Worm (Caenorhabditis elegans) whole organism, mixed stage, embryonic: ENCODE measurements around the gene K09C4.1.
A peak's percentile ranks its signal among the peaks of the same experiment; 100 is the strongest.

ENCODE experiments used
- M03D4.4 ChIP-seq: sonication (generic microtip); optimal IDR thresholded peaks from 2 replicates; lab custom pipeline; 2017; ENCODE audit warnings: mild to moderate bottlenecking, missing genetic modification characterization, missing compliant biosample characterization
- bed-3 ChIP-seq: fragments of 200-800 bp; sonication (Bioruptor generic); optimal IDR thresholded peaks from 3 replicates; lab custom pipeline; 2018; ENCODE audit warnings: mild to moderate bottlenecking, missing genetic modification characterization, moderate library complexity, missing compliant biosample characterization
- blmp-1 ChIP-seq: fragments of 150-350 bp; optimal IDR thresholded peaks from 2 replicates; lab custom pipeline; 2014; ENCODE audit warnings: missing biosample characterization, missing genetic modification characterization
- ceh-39 ChIP-seq: fragments of 150-350 bp; optimal IDR thresholded peaks from 2 replicates; lab custom pipeline; 2014; ENCODE audit warnings: missing biosample characterization, missing genetic modification characterization
- ceh-43 ChIP-seq: fragments of 200-800 bp; sonication (Bioruptor generic); optimal IDR thresholded peaks from 2 replicates; lab custom pipeline; 2018; ENCODE audit warnings: mild to moderate bottlenecking, missing genetic modification characterization, moderate library complexity, missing compliant biosample characterization
- ceh-83 ChIP-seq: fragments of 200-800 bp; sonication (Bioruptor generic); optimal IDR thresholded peaks from 2 replicates; lab custom pipeline; 2018; ENCODE audit warnings: mild to moderate bottlenecking, missing genetic modification characterization, missing compliant biosample characterization
- ces-1 ChIP-seq: fragments of 150-350 bp; optimal IDR thresholded peaks from 2 replicates; lab custom pipeline; 2014; ENCODE audit warnings: missing biosample characterization, missing genetic modification reagents, missing genetic modification characterization
- cnd-1 ChIP-seq: fragments of 200-800 bp; sonication (Bioruptor generic); optimal IDR thresholded peaks from 2 replicates; lab custom pipeline; 2018; ENCODE audit warnings: mild to moderate bottlenecking, missing genetic modification characterization, missing compliant biosample characterization
- drap-1 ChIP-seq: fragments of 200-800 bp; sonication (Bioruptor generic); optimal IDR thresholded peaks from 3 replicates; lab custom pipeline; 2018; ENCODE audit warnings: mild to moderate bottlenecking, missing genetic modification characterization, missing compliant biosample characterization
- elt-1 ChIP-seq: sonication (generic microtip); optimal IDR thresholded peaks from 2 replicates; lab custom pipeline; 2017; ENCODE audit warnings: missing genetic modification characterization, mild to moderate bottlenecking, missing compliant biosample characterization, antibody characterized with exemption, moderate library complexity, borderline replicate concordance; ENCODE audit not compliant: insufficient read depth
- elt-3 ChIP-seq: fragments of 150-350 bp; optimal IDR thresholded peaks from 2 replicates; lab custom pipeline; 2014; ENCODE audit warnings: missing biosample characterization, missing genetic modification characterization
- flh-1 ChIP-seq: fragments of 200-800 bp; sonication (Bioruptor generic); optimal IDR thresholded peaks from 2 replicates; lab custom pipeline; 2018; ENCODE audit warnings: mild to moderate bottlenecking, missing genetic modification characterization, moderate library complexity, missing compliant biosample characterization
- ham-2 ChIP-seq: fragments of 200-800 bp; sonication (Bioruptor generic); optimal IDR thresholded peaks from 2 replicates; lab custom pipeline; 2018; ENCODE audit warnings: mild to moderate bottlenecking, missing genetic modification characterization, missing compliant biosample characterization
- hlh-1 ChIP-seq: fragments of 150-350 bp; optimal IDR thresholded peaks from 2 replicates; lab custom pipeline; 2014; ENCODE audit warnings: missing biosample characterization, missing genetic modification reagents, missing genetic modification characterization
- lin-13 ChIP-seq: fragments of 150-350 bp; optimal IDR thresholded peaks from 2 replicates; lab custom pipeline; 2014; ENCODE audit warnings: missing biosample characterization, missing genetic modification characterization
- lin-32 ChIP-seq: fragments of 200-800 bp; sonication (Bioruptor generic); optimal IDR thresholded peaks from 2 replicates; lab custom pipeline; 2018; ENCODE audit warnings: mild to moderate bottlenecking, missing genetic modification characterization, missing compliant biosample characterization
- lsy-2 ChIP-seq: fragments of 150-350 bp; optimal IDR thresholded peaks from 2 replicates; lab custom pipeline; 2014; ENCODE audit warnings: missing biosample characterization, missing genetic modification characterization
- mab-5 ChIP-seq: fragments of 150-350 bp; optimal IDR thresholded peaks from 2 replicates; lab custom pipeline; 2014; ENCODE audit warnings: missing biosample characterization, missing genetic modification characterization
- mep-1 ChIP-seq: fragments of 150-350 bp; optimal IDR thresholded peaks from 2 replicates; lab custom pipeline; 2017; ENCODE audit warnings: missing biosample characterization, missing genetic modification reagents, missing genetic modification characterization, inconsistent platforms
- mls-2 ChIP-seq: sonication (generic microtip); optimal IDR thresholded peaks from 2 replicates; lab custom pipeline; 2016; ENCODE audit warnings: mild to moderate bottlenecking, missing genetic modification characterization, moderate library complexity, missing compliant biosample characterization
- nhr-12 ChIP-seq: fragments of 150-350 bp; optimal IDR thresholded peaks from 2 replicates; lab custom pipeline; 2014; ENCODE audit warnings: missing biosample characterization, missing genetic modification characterization
- nhr-2 ChIP-seq: fragments of 150-350 bp; optimal IDR thresholded peaks from 2 replicates; lab custom pipeline; 2014; ENCODE audit warnings: missing biosample characterization, missing genetic modification characterization
- nhr-237 ChIP-seq: fragments of 150-350 bp; optimal IDR thresholded peaks from 2 replicates; lab custom pipeline; 2014; ENCODE audit warnings: missing biosample characterization, missing genetic modification characterization
- nhr-28 ChIP-seq: fragments of 150-350 bp; optimal IDR thresholded peaks from 2 replicates; lab custom pipeline; 2014; ENCODE audit warnings: missing biosample characterization, missing genetic modification characterization
- nhr-76 ChIP-seq: sonication (generic microtip); optimal IDR thresholded peaks from 2 replicates; lab custom pipeline; 2017; ENCODE audit warnings: missing biosample characterization, missing genetic modification characterization
- pha-4 ChIP-seq: fragments of 150-350 bp; optimal IDR thresholded peaks from 2 replicates; lab custom pipeline; 2018; ENCODE audit warnings: missing biosample characterization, missing genetic modification reagents, missing genetic modification characterization
- sem-2 ChIP-seq: fragments of 200-800 bp; sonication (Bioruptor generic); optimal IDR thresholded peaks from 2 replicates; lab custom pipeline; 2018; ENCODE audit warnings: mild to moderate bottlenecking, missing genetic modification characterization, missing compliant biosample characterization
- snpc-4 ChIP-seq: fragments of 150-350 bp; optimal IDR thresholded peaks from 2 replicates; lab custom pipeline; 2014; ENCODE audit warnings: missing biosample characterization, missing genetic modification characterization
- sptf-1 ChIP-seq: sonication (generic microtip); optimal IDR thresholded peaks from 2 replicates; lab custom pipeline; 2017; ENCODE audit warnings: mild to moderate bottlenecking, missing genetic modification characterization, moderate library complexity, missing compliant biosample characterization
- tbx-8 ChIP-seq: fragments of 200-800 bp; sonication (Bioruptor generic); optimal IDR thresholded peaks from 2 replicates; lab custom pipeline; 2018; ENCODE audit warnings: mild to moderate bottlenecking, missing genetic modification characterization, moderate library complexity, missing compliant biosample characterization
- unc-120 ChIP-seq: sonication (generic microtip); optimal IDR thresholded peaks from 2 replicates; lab custom pipeline; 2017; ENCODE audit warnings: missing genetic modification characterization, missing compliant biosample characterization; ENCODE audit not compliant: poor library complexity, severe bottlenecking
- unc-39 ChIP-seq: fragments of 150-350 bp; optimal IDR thresholded peaks from 2 replicates; lab custom pipeline; 2014; ENCODE audit warnings: missing biosample characterization, missing genetic modification characterization
- unc-62 ChIP-seq: fragments of 150-350 bp; optimal IDR thresholded peaks from 2 replicates; lab custom pipeline; 2014; ENCODE audit warnings: missing biosample characterization, missing genetic modification reagents, missing genetic modification characterization
- zip-8 ChIP-seq: fragments of 150-350 bp; optimal IDR thresholded peaks from 2 replicates; lab custom pipeline; 2014; ENCODE audit warnings: missing biosample characterization, missing genetic modification characterization
- ztf-11 ChIP-seq: fragments of 150-350 bp; optimal IDR thresholded peaks from 2 replicates; lab custom pipeline; 2014; ENCODE audit warnings: missing biosample characterization, missing genetic modification characterization

The K09C4.1 gene

DNA sequence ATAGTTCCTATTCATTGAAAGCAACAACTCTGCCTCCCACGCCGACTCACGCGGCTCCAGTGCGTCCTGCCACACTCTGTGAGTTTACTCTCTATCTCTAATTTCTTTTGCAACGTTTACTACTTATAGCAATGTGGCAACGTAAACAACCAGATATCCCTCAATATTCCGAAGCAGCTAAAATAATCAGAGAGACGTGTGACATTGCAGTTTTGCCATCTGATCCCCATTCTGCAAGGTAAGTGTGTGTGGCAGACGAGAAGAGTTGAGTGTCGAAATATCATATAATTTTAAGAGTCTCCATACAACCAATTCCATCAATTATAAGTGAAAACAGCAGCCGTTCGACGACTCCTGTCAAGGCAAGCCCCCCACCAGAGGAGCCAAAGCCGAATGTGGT, 41.2 kb downstream of the K09C4.1 start:
- TF ChIP-seq unc-120 (tag; lab: Kevin White, UChicago), result peak; percentile 17
- no peak for TF ChIP-seq ztf-11 (tag; lab: Kevin White, UChicago)

- TF ChIP-seq ceh-83 (GFP tag; lab: Kevin White, UChicago), result no peak
- no peak for TF ChIP-seq snpc-4 (tag; lab: Kevin White, UChicago)
- no peak for TF ChIP-seq ztf-11 (tag; lab: Kevin White, UChicago)
- no peak for TF ChIP-seq tbx-8
- TF ChIP-seq lin-13 (tag; lab: Kevin White, UChicago), result no peak
- no peak for TF ChIP-seq elt-3 (tag; lab: Kevin White, UChicago)
- no peak for TF ChIP-seq pha-4 (tag; lab: Kevin White, UChicago)
- TF ChIP-seq mls-2 (tag; lab: Kevin White, UChicago), result no peak
- TF ChIP-seq mab-5, result no peak
- TF ChIP-seq blmp-1, result no peak
- no peak for TF ChIP-seq unc-39 (tag; lab: Kevin White, UChicago)
- peak; percentile 92 for TF ChIP-seq elt-1 (tag; lab: Kevin White, UChicago)
- TF ChIP-seq unc-120 (tag; lab: Kevin White, UChicago), result peak; percentile 18
- TF ChIP-seq nhr-28 (tag; lab: Kevin White, UChicago), result no peak
- no peak for TF ChIP-seq hlh-1 (tag; lab: Kevin White, UChicago)
- no peak for TF ChIP-seq ham-2 (GFP tag; lab: Kevin White, UChicago)
- peak; percentile 41 for TF ChIP-seq sptf-1
- no peak for TF ChIP-seq drap-1 (GFP tag; lab: Kevin White, UChicago)
- no peak for TF ChIP-seq sem-2 (GFP tag; lab: Kevin White, UChicago)
- peak; percentile 0 for TF ChIP-seq M03D4.4
- no peak for TF ChIP-seq zip-8 (tag; lab: Kevin White, UChicago)
Observed at ce11 chrX:3343620-3344197, 45.0 kb downstream of the K09C4.1 start.

- TF ChIP-seq nhr-237 (tag; lab: Kevin White, UChicago) (no peak), mab-5 (no peak), M03D4.4 (peak; percentile 85), bed-3 (GFP tag; lab: Kevin White, UChicago) (peak; percentile 51), lin-32 (GFP tag; lab: Kevin White, UChicago) (peak; percentile 42), nhr-2 (tag; lab: Kevin White, UChicago) (no peak), nhr-12 (tag; lab: Kevin White, UChicago) (no peak), cnd-1 (tag; lab: Kevin White, UChicago) (peak; percentile 82), zip-8 (tag; lab: Kevin White, UChicago) (no peak), tbx-8 (peak; percentile 38), sptf-1 (peak; percentile 79), ztf-11 (tag; lab: Kevin White, UChicago) (no peak), ham-2 (GFP tag; lab: Kevin White, UChicago) (peak; percentile 24), ceh-43 (peak; percentile 45), unc-62 (GFP tag; lab: Kevin White, UChicago) (no peak), nhr-76 (tag; lab: Kevin White, UChicago) (no peak), mls-2 (tag; lab: Kevin White, UChicago) (peak; percentile 82), sem-2 (GFP tag; lab: Kevin White, UChicago) (peak; percentile 72), ceh-83 (GFP tag; lab: Kevin White, UChicago) (peak; percentile 78), flh-1 (GFP tag; lab: Kevin White, UChicago) (peak; percentile 24), lin-13 (tag; lab: Kevin White, UChicago) (peak; percentile 35), ceh-39 (tag; lab: Kevin White, UChicago) (no peak), lsy-2 (tag; lab: Kevin White, UChicago) (no peak), pha-4 (tag; lab: Kevin White, UChicago) (no peak), unc-120 (tag; lab: Kevin White, UChicago) (peak; percentile 47), ces-1 (GFP tag; lab: Kevin White, UChicago) (no peak), hlh-1 (tag; lab: Kevin White, UChicago) (peak; percentile 11), snpc-4 (tag; lab: Kevin White, UChicago) (no peak), nhr-28 (tag; lab: Kevin White, UChicago) (no peak), blmp-1 (no peak), mep-1 (tag; lab: Kevin White, UChicago) (no peak), drap-1 (GFP tag; lab: Kevin White, UChicago) (peak; percentile 78), elt-1 (tag; lab: Kevin White, UChicago) (no peak), elt-3 (tag; lab: Kevin White, UChicago) (no peak), unc-39 (tag; lab: Kevin White, UChicago) (no peak)
Observed at ce11 chrX:3347904-3348441, 49.3 kb downstream of the K09C4.1 start, which contains the start of gene ZK816.3. Gene ZK816.3, plus strand, starts transcription at chrX:3348391.
